Worm (Caenorhabditis elegans) whole organism, L4/young adult: Measurements from ENCODE around the gene F10B5.2.

Source experiments
- W03F9.2 ChIP-seq: fragments of 150-350 bp; optimal IDR thresholded peaks from 2 replicates; lab custom pipeline; 2014; ENCODE audit warnings: missing biosample characterization, missing genetic modification characterization
- him-1 ChIP-seq: sonication (generic microtip); optimal IDR thresholded peaks from 2 replicates; lab custom pipeline; 2016; ENCODE audit warnings: missing genotype, missing genetic modification reagents, missing genetic modification characterization, missing compliant biosample characterization

- TF ChIP-seq him-1 (tag; lab: Kevin White, UChicago) (peak; percentile 19), W03F9.2 (tag; lab: Kevin White, UChicago) (no peak)
Observed at ce11 chrII:8106921-8107695, 37.5 kb upstream of the F10B5.2 start, which contains the start of the genes chst-1 and C41C4.9.
